Worm (Caenorhabditis elegans) whole organism, L4/young adult: ENCODE results near the gene C25H3.11.

Source experiments
- W03F9.2 ChIP-seq: fragments of 150-350 bp; optimal IDR thresholded peaks from 2 replicates; lab custom pipeline; 2014; ENCODE audit warnings: missing biosample characterization, missing genetic modification characterization
- him-1 ChIP-seq: sonication (generic microtip); optimal IDR thresholded peaks from 2 replicates; lab custom pipeline; 2016; ENCODE audit warnings: missing genotype, missing genetic modification reagents, missing genetic modification characterization, missing compliant biosample characterization

DNA sequence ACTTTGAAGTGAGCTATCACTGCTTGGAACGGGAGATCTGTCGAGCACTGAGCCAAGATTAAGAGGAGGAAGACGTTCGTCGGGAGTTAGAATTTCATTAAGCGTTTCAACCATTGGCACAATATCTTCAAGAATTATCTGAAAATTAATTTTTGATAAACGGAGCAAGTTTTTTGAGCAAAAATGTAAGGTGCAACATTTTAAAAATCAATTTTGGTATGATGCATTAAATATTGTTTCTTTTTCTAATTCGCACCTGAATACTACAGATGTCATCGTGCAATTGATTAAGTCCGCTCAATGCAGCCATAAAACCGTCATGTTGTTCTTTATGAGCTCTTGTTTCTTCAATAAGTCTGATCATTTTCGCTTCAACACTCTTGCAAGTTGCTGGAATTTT is 40.6 kb downstream of the C25H3.11 start, which contains the start of gene ddl-1:
- no peak for TF ChIP-seq him-1 (tag; lab: Kevin White, UChicago)
- no peak for TF ChIP-seq W03F9.2
